Worm (Caenorhabditis elegans) whole organism, L4 larva: ENCODE measurements around the gene C48B4.6.

Experiments used
- D1046.2 ChIP-seq: fragments of 200-800 bp; sonication (Bioruptor generic); IDR thresholded peaks from 2 replicates; pipeline ENCODE4 v1.3.6; 2022; ENCODE audit warnings: missing genetic modification characterization, missing compliant biosample characterization
- F37D6.2 ChIP-seq: sonication (generic microtip); optimal IDR thresholded peaks from 2 replicates; lab custom pipeline; 2016; ENCODE audit warnings: mild to moderate bottlenecking, missing genetic modification characterization, missing compliant biosample characterization
- F44E2.7 ChIP-seq: fragments of 200-800 bp; sonication (Bioruptor generic); IDR thresholded peaks from 2 replicates; pipeline ENCODE4 v2.1.2; 2022; ENCODE audit warnings: missing genetic modification characterization, missing compliant biosample characterization
- T20F7.1 ChIP-seq: fragments of 200-800 bp; sonication (Bioruptor generic); optimal IDR thresholded peaks from 2 replicates; lab custom pipeline; 2018; ENCODE audit warnings: mild to moderate bottlenecking, missing genetic modification characterization, missing compliant biosample characterization
- T26A8.4 ChIP-seq: fragments of 200-800 bp; sonication (Bioruptor generic); IDR thresholded peaks from 2 replicates; pipeline ENCODE4 v1.3.6; 2022; ENCODE audit warnings: missing genetic modification characterization, missing compliant biosample characterization
- Y105C5A.15 ChIP-seq: fragments of 200-800 bp; sonication (Bioruptor generic); IDR thresholded peaks from 2 replicates; pipeline ENCODE4 v1.3.6; 2022; ENCODE audit warnings: missing genetic modification characterization, missing compliant biosample characterization
- Y5F2A.4 ChIP-seq: fragments of 200-800 bp; sonication (Bioruptor generic); optimal IDR thresholded peaks from 2 replicates; lab custom pipeline; 2018; ENCODE audit warnings: mild to moderate bottlenecking, missing genetic modification characterization, missing compliant biosample characterization
- ZK337.2 ChIP-seq: fragments of 200-800 bp; sonication (Bioruptor generic); IDR thresholded peaks from 2 replicates; pipeline ENCODE4 v1.3.6; 2022; ENCODE audit warnings: missing genetic modification reagents, missing genetic modification characterization, missing compliant biosample characterization
- aha-1 ChIP-seq: fragments of 150-350 bp; peaks from one replicate; lab custom pipeline; 2014; ENCODE audit warnings: missing biosample characterization, missing genetic modification characterization
- aly-2 ChIP-seq: sonication (generic microtip); optimal IDR thresholded peaks from 2 replicates; lab custom pipeline; 2018; ENCODE audit warnings: missing biosample characterization, missing genetic modification characterization
- ama-1 ChIP-seq: fragments of 150-350 bp; optimal IDR thresholded peaks from 2 replicates; lab custom pipeline; 2014; ENCODE audit warnings: inconsistent platforms, mixed read lengths
- ceh-20 ChIP-seq: fragments of 200-800 bp; sonication (Bioruptor generic); IDR thresholded peaks from 2 replicates; pipeline ENCODE4 v1.3.6; 2022; ENCODE audit warnings: missing genetic modification reagents, missing genetic modification characterization, missing compliant biosample characterization
- ceh-32 ChIP-seq: sonication (generic microtip); optimal IDR thresholded peaks from 2 replicates; lab custom pipeline; 2016; ENCODE audit warnings: mild to moderate bottlenecking, missing genetic modification characterization, missing compliant biosample characterization; ENCODE audit not compliant: poor library complexity
- ceh-62 ChIP-seq: sonication (generic microtip); optimal IDR thresholded peaks from 2 replicates; lab custom pipeline; 2017; ENCODE audit warnings: missing biosample characterization, missing genetic modification characterization
- ceh-82 ChIP-seq: sonication (generic microtip); optimal IDR thresholded peaks from 2 replicates; lab custom pipeline; 2017; ENCODE audit warnings: missing biosample characterization, missing genetic modification characterization
- ces-1 ChIP-seq: fragments of 150-350 bp; sonication (generic microtip); optimal IDR thresholded peaks from 4 replicates; lab custom pipeline; 2014; ENCODE audit warnings: missing biosample characterization, missing genetic modification reagents, missing genetic modification characterization
- daf-12 ChIP-seq: fragments of 150-350 bp; optimal IDR thresholded peaks from 2 replicates; lab custom pipeline; 2014; ENCODE audit warnings: missing biosample characterization, missing genetic modification reagents, missing genetic modification characterization
- daf-16 ChIP-seq, 3 experiments: sonication (generic microtip); optimal IDR thresholded peaks; 2 replicates each; lab custom pipeline; 2016 to 2017; ENCODE audit warnings: missing genetic modification characterization in 3 of 3, missing genetic modification reagents in 3 of 3, mild to moderate bottlenecking in 2 of 3, missing compliant biosample characterization in 2 of 3, missing biosample characterization in 1 of 3, moderate library complexity in 1 of 3
- daf-19 ChIP-seq: fragments of 200-800 bp; sonication (Bioruptor generic); conservative IDR thresholded peaks from 2 replicates; pipeline ENCODE4 v1.3.6; 2022; ENCODE audit warnings: missing genetic modification characterization, missing compliant biosample characterization
- daf-8 ChIP-seq: fragments of 200-800 bp; sonication (Bioruptor generic); IDR thresholded peaks from 2 replicates; pipeline ENCODE4 v1.3.6; 2022; ENCODE audit warnings: missing genetic modification characterization, missing compliant biosample characterization
- dmd-6 ChIP-seq: fragments of 200-800 bp; sonication (Bioruptor generic); IDR thresholded peaks from 2 replicates; pipeline ENCODE4 v1.3.6; 2022; ENCODE audit warnings: missing genetic modification reagents, missing genetic modification characterization, missing compliant biosample characterization
- dpl-1 ChIP-seq: fragments of 150-350 bp; optimal IDR thresholded peaks from 2 replicates; lab custom pipeline; 2014; ENCODE audit warnings: missing biosample characterization, missing genetic modification reagents, missing genetic modification characterization
- dve-1 ChIP-seq: sonication (generic microtip); optimal IDR thresholded peaks from 2 replicates; lab custom pipeline; 2017; ENCODE audit warnings: antibody characterized with exemption, mild to moderate bottlenecking, missing genetic modification characterization, missing compliant biosample characterization; ENCODE audit not compliant: insufficient read depth
- fos-1 ChIP-seq: fragments of 150-350 bp; optimal IDR thresholded peaks from 2 replicates; lab custom pipeline; 2014; ENCODE audit warnings: missing biosample characterization, missing genetic modification characterization
- jun-1 ChIP-seq: fragments of 150-350 bp; optimal IDR thresholded peaks from 2 replicates; lab custom pipeline; 2014; ENCODE audit warnings: missing biosample characterization, missing genetic modification reagents, missing genetic modification characterization
- lim-7 ChIP-seq: fragments of 200-800 bp; sonication (Bioruptor generic); IDR thresholded peaks from 2 replicates; pipeline ENCODE4 v1.3.6; 2022; ENCODE audit warnings: missing genetic modification characterization, missing compliant biosample characterization
- lin-13 ChIP-seq: fragments of 150-350 bp; optimal IDR thresholded peaks from 2 replicates; lab custom pipeline; 2014; ENCODE audit warnings: missing biosample characterization, missing genetic modification reagents, missing genetic modification characterization
- lin-38 ChIP-seq: fragments of 200-800 bp; sonication (Bioruptor generic); IDR thresholded peaks from 2 replicates; pipeline ENCODE4 v1.3.6; 2022; ENCODE audit warnings: missing genetic modification reagents, missing genetic modification characterization, missing compliant biosample characterization
- lir-3 ChIP-seq: sonication (generic microtip); optimal IDR thresholded peaks from 2 replicates; lab custom pipeline; 2016; ENCODE audit warnings: mild to moderate bottlenecking, missing genetic modification characterization, missing compliant biosample characterization
- madf-5 ChIP-seq, 2 experiments: fragments of 200-800 bp; sonication (Bioruptor generic); IDR thresholded peaks; 2 replicates each; pipeline ENCODE4 v1.3.6; 2022; ENCODE audit warnings: missing compliant biosample characterization in 2 of 2, missing genetic modification characterization in 2 of 2
- mep-1 ChIP-seq: fragments of 150-350 bp; sonication (generic microtip); optimal IDR thresholded peaks from 3 replicates; lab custom pipeline; 2014; ENCODE audit warnings: missing biosample characterization, missing genetic modification characterization
- mxl-2 ChIP-seq: fragments of 200-800 bp; sonication (Bioruptor generic); conservative IDR thresholded peaks from 2 replicates; pipeline ENCODE4 v1.3.6; 2022; ENCODE audit warnings: missing genetic modification reagents, missing genetic modification characterization, missing compliant biosample characterization
- mxl-3 ChIP-seq: fragments of 200-800 bp; sonication (Bioruptor generic); optimal IDR thresholded peaks from 2 replicates; lab custom pipeline; 2018; ENCODE audit warnings: mild to moderate bottlenecking, missing genetic modification characterization, missing compliant biosample characterization
- nhr-11 ChIP-seq: fragments of 150-350 bp; optimal IDR thresholded peaks from 2 replicates; lab custom pipeline; 2014; ENCODE audit warnings: missing biosample characterization, missing genetic modification characterization
- nhr-25 ChIP-seq: sonication (generic microtip); optimal IDR thresholded peaks from 2 replicates; lab custom pipeline; 2017; ENCODE audit warnings: missing genetic modification characterization, mild to moderate bottlenecking, missing compliant biosample characterization, antibody characterized with exemption, moderate library complexity, borderline replicate concordance; ENCODE audit not compliant: insufficient read depth
- nhr-41 ChIP-seq: fragments of 200-800 bp; sonication (Bioruptor generic); IDR thresholded peaks from 2 replicates; pipeline ENCODE4 v1.3.6; 2022; ENCODE audit warnings: missing genetic modification reagents, missing genetic modification characterization, missing compliant biosample characterization
- nhr-6 ChIP-seq: fragments of 150-350 bp; optimal IDR thresholded peaks from 2 replicates; lab custom pipeline; 2014; ENCODE audit warnings: missing biosample characterization, missing genetic modification characterization
- snpc-4 ChIP-seq: fragments of 150-350 bp; optimal IDR thresholded peaks from 2 replicates; lab custom pipeline; 2014; ENCODE audit warnings: missing biosample characterization, missing genetic modification characterization
- spr-3 ChIP-seq: fragments of 200-800 bp; sonication (Bioruptor generic); optimal IDR thresholded peaks from 2 replicates; lab custom pipeline; 2018; ENCODE audit warnings: mild to moderate bottlenecking, missing genetic modification characterization, missing compliant biosample characterization
- vab-7 ChIP-seq: fragments of 200-800 bp; sonication (Bioruptor generic); IDR thresholded peaks from 2 replicates; pipeline ENCODE4 v1.3.6; 2022; ENCODE audit warnings: missing genetic modification reagents, missing genetic modification characterization, missing compliant biosample characterization
- zag-1 ChIP-seq: fragments of 150-350 bp; optimal IDR thresholded peaks from 2 replicates; lab custom pipeline; 2014; ENCODE audit warnings: missing biosample characterization, missing genetic modification characterization
- zfp-2 ChIP-seq: sonication (generic microtip); optimal IDR thresholded peaks from 2 replicates; lab custom pipeline; 2016; ENCODE audit warnings: mild to moderate bottlenecking, missing genetic modification characterization, missing compliant biosample characterization
- zip-11 ChIP-seq: fragments of 200-800 bp; sonication (Bioruptor generic); IDR thresholded peaks from 2 replicates; pipeline ENCODE4 v1.3.6; 2022; ENCODE audit warnings: missing genetic modification characterization, missing compliant biosample characterization
- zip-2 ChIP-seq: fragments of 150-350 bp; optimal IDR thresholded peaks from 2 replicates; lab custom pipeline; 2014; ENCODE audit warnings: missing biosample characterization, missing genetic modification characterization
- ztf-11 ChIP-seq: fragments of 150-350 bp; optimal IDR thresholded peaks from 2 replicates; lab custom pipeline; 2014; ENCODE audit warnings: missing biosample characterization, missing genetic modification characterization

The C48B4.6 gene

DNA sequence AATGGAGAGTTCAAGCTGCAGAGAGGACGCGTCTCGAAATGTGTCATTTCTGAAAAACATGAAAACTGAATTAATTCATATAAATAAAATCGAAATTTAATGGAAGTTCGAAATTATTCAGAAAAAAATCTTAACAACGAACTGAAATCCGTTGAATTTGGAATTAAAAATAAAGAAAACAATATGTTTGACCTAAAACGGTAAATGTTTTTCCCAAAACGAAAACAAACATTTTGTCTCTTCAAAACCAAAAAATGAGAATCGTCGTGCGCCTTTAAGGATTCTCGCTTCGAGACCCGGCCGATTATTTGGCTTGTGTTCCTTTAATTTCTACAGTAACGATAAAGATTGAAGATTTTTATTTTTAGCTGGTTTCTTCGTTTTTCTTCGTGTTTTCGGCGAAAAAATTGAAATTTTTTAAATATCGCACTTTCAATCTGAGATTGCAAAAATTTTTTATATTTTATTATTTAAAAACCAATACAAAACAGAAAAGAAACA, 1.1 kb upstream of the C48B4.6 start, which contains the start of gene C48B4.7:
TSS of gene C48B4.7 (minus strand) at position 51 of the 501 bp plus-strand sequence.
- TF ChIP-seq madf-5 (GFP tag; IDR thresholded peaks at IDR 0.05; lab: Robert Waterston, UW) (no peak), ztf-11 (tag; lab: Kevin White, UChicago) (no peak), ceh-62 (tag; lab: Kevin White, UChicago) (no peak), dve-1 (tag; lab: Kevin White, UChicago) (no peak), lin-38 (GFP tag; lab: Robert Waterston, UW) (0 out of 2 replicates have a peak, but pooled peaks have one; percentile 24), Y105C5A.15 (GFP tag; lab: Robert Waterston, UW) (no peak)

DNA sequence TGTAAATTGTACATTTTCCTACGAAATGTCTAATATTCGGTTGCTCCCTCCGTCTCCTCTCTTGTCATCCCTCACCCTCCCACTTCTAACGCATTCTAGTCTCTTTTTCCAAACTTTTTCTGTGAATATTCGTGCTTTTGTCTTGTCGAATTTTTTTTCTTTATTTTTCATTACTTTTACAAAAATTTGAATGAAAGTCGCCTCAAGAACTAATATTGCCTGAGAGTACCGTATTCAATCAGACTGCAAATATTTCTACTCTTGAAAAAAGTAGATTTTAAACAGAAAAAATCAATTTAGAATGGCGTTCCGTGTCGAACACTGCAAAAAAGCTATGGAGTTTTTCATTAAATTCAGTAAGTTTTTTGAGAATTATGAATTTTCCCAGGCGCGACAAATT, 2.1 kb downstream of the C48B4.6 start, which contains the start of gene ZK1098.11:
TSS of gene ZK1098.11 (plus strand) at position 301 of the 400 bp plus-strand sequence.
- TF ChIP-seq zip-11 (GFP tag; lab: Robert Waterston, UW) (no peak), T26A8.4 (GFP tag; lab: Robert Waterston, UW) (no peak), F44E2.7 (GFP tag; lab: Robert Waterston, UW) (no peak), jun-1 (tag; lab: Kevin White, UChicago) (no peak), ceh-82 (tag; lab: Kevin White, UChicago) (no peak), F37D6.2 (tag; lab: Kevin White, UChicago) (no peak), vab-7 (GFP tag; lab: Robert Waterston, UW) (no peak), Y5F2A.4 (no peak)

DNA sequence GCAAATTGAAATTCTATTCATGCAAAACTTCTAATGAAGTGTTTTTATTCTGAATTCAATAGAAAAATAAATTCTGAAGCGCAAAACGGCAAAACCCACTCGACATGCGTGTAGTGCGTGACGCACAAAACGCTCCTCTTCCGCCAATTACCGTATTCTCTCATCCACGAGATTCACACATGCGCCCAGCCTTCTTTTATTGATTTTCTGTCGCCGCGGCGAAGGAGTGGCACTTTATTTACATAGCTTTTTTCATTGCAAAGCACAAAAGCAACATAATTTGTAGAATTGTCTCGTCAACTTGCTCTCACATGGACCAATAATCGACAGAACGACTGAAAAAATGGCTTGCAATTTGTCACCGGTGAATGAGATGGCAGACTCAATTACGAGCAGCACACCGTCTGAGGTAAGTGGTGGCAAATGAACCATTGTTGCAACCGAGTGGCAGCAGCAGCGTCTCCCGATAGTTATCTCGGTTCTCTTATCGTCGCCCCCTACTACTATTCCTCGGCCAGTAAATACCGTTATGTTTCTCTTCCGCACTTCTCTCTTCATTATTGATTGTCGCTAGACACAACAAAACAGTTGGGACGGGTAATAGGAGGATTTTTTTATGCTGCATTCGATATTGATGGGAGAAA, 12.2 kb downstream of the C48B4.6 start, which contains the start of gene unc-16:
TSS of gene unc-16 (plus strand) at position 243 of the 644 bp plus-strand sequence.
- TF ChIP-seq mep-1 (peak; percentile 94), ceh-82 (tag; lab: Kevin White, UChicago) (no peak), F37D6.2 (tag; lab: Kevin White, UChicago) (peak; percentile 77), ces-1 (GFP tag; lab: Kevin White, UChicago) (no peak), daf-8 (GFP tag; lab: Robert Waterston, UW) (no peak), ceh-32 (tag; lab: Kevin White, UChicago) (no peak), nhr-6 (tag; lab: Kevin White, UChicago) (peak; percentile 70), T26A8.4 (GFP tag; lab: Robert Waterston, UW) (peak; percentile 80), ZK337.2 (0 out of 2 replicates have a peak, but pooled peaks have one; percentile 8), lim-7 (GFP tag; lab: Robert Waterston, UW) (no peak), ama-1 (lab: Kevin White, UChicago) (peak; percentile 86), lir-3 (tag; lab: Kevin White, UChicago) (no peak), nhr-11 (peak; percentile 71), mxl-3 (GFP tag; lab: Kevin White, UChicago) (peak; percentile 89), dpl-1 (GFP tag; lab: Kevin White, UChicago) (peak; percentile 76), madf-5 (GFP tag; IDR thresholded peaks at IDR 0.05; lab: Robert Waterston, UW) (no peak), snpc-4 (tag; lab: Kevin White, UChicago) (no peak), lin-13 (GFP tag; lab: Kevin White, UChicago) (peak; percentile 59), daf-19 (GFP tag; lab: Robert Waterston, UW) (no peak), T20F7.1 (peak; percentile 82), Y105C5A.15 (GFP tag; lab: Robert Waterston, UW) (no peak), zip-11 (GFP tag; lab: Robert Waterston, UW) (no peak), daf-12 (tag; lab: Kevin White, UChicago) (no peak), nhr-25 (tag; lab: Kevin White, UChicago) (peak; percentile 75), spr-3 (GFP tag; lab: Kevin White, UChicago) (no peak), jun-1 (tag; lab: Kevin White, UChicago) (no peak), nhr-41 (GFP tag; lab: Robert Waterston, UW) (no peak), D1046.2 (GFP tag; lab: Robert Waterston, UW) (no peak), zag-1 (no peak), zip-2 (tag; lab: Kevin White, UChicago) (no peak), aly-2 (no peak), mxl-2 (GFP tag; lab: Robert Waterston, UW) (peak; percentile 77), fos-1 (tag; lab: Kevin White, UChicago) (no peak), zfp-2 (tag; lab: Kevin White, UChicago) (peak; percentile 21), daf-16 (GFP tag; optimal IDR thresholded peaks at IDR 0.05; lab: Kevin White, UChicago) (peak in 1 of 2 experiments; percentile 28), daf-16 (tag; optimal IDR thresholded peaks at IDR 0.05; lab: Kevin White, UChicago) (peak; percentile 79), aha-1 (peak; percentile 98), dmd-6 (GFP tag; lab: Robert Waterston, UW) (peak; percentile 71), ceh-20 (peak; percentile 95; the same call in 1 of the 2 replicates)
